Worm (Caenorhabditis elegans) whole organism, mixed stage, embryonic: ENCODE data around the gene nhr-134.

ENCODE experiments used
- M03D4.4 ChIP-seq: sonication (generic microtip); optimal IDR thresholded peaks from 2 replicates; lab custom pipeline; 2017; ENCODE audit warnings: mild to moderate bottlenecking, missing genetic modification characterization, missing compliant biosample characterization
- blmp-1 ChIP-seq: fragments of 150-350 bp; optimal IDR thresholded peaks from 2 replicates; lab custom pipeline; 2014; ENCODE audit warnings: missing biosample characterization, missing genetic modification characterization
- ceh-39 ChIP-seq: fragments of 150-350 bp; optimal IDR thresholded peaks from 2 replicates; lab custom pipeline; 2014; ENCODE audit warnings: missing biosample characterization, missing genetic modification characterization
- ceh-43 ChIP-seq: fragments of 200-800 bp; sonication (Bioruptor generic); optimal IDR thresholded peaks from 2 replicates; lab custom pipeline; 2018; ENCODE audit warnings: mild to moderate bottlenecking, missing genetic modification characterization, moderate library complexity, missing compliant biosample characterization
- ceh-83 ChIP-seq: fragments of 200-800 bp; sonication (Bioruptor generic); optimal IDR thresholded peaks from 2 replicates; lab custom pipeline; 2018; ENCODE audit warnings: mild to moderate bottlenecking, missing genetic modification characterization, missing compliant biosample characterization
- ces-1 ChIP-seq: fragments of 150-350 bp; optimal IDR thresholded peaks from 2 replicates; lab custom pipeline; 2014; ENCODE audit warnings: missing biosample characterization, missing genetic modification reagents, missing genetic modification characterization
- cnd-1 ChIP-seq: fragments of 200-800 bp; sonication (Bioruptor generic); optimal IDR thresholded peaks from 2 replicates; lab custom pipeline; 2018; ENCODE audit warnings: mild to moderate bottlenecking, missing genetic modification characterization, missing compliant biosample characterization
- drap-1 ChIP-seq: fragments of 200-800 bp; sonication (Bioruptor generic); optimal IDR thresholded peaks from 3 replicates; lab custom pipeline; 2018; ENCODE audit warnings: mild to moderate bottlenecking, missing genetic modification characterization, missing compliant biosample characterization
- elt-1 ChIP-seq: sonication (generic microtip); optimal IDR thresholded peaks from 2 replicates; lab custom pipeline; 2017; ENCODE audit warnings: missing genetic modification characterization, mild to moderate bottlenecking, missing compliant biosample characterization, antibody characterized with exemption, moderate library complexity, borderline replicate concordance; ENCODE audit not compliant: insufficient read depth
- elt-3 ChIP-seq: fragments of 150-350 bp; optimal IDR thresholded peaks from 2 replicates; lab custom pipeline; 2014; ENCODE audit warnings: missing biosample characterization, missing genetic modification characterization
- flh-1 ChIP-seq: fragments of 200-800 bp; sonication (Bioruptor generic); optimal IDR thresholded peaks from 2 replicates; lab custom pipeline; 2018; ENCODE audit warnings: mild to moderate bottlenecking, missing genetic modification characterization, moderate library complexity, missing compliant biosample characterization
- lin-13 ChIP-seq: fragments of 150-350 bp; optimal IDR thresholded peaks from 2 replicates; lab custom pipeline; 2014; ENCODE audit warnings: missing biosample characterization, missing genetic modification characterization
- lin-32 ChIP-seq: fragments of 200-800 bp; sonication (Bioruptor generic); optimal IDR thresholded peaks from 2 replicates; lab custom pipeline; 2018; ENCODE audit warnings: mild to moderate bottlenecking, missing genetic modification characterization, missing compliant biosample characterization
- lsy-2 ChIP-seq: fragments of 150-350 bp; optimal IDR thresholded peaks from 2 replicates; lab custom pipeline; 2014; ENCODE audit warnings: missing biosample characterization, missing genetic modification characterization
- mab-5 ChIP-seq: fragments of 150-350 bp; optimal IDR thresholded peaks from 2 replicates; lab custom pipeline; 2014; ENCODE audit warnings: missing biosample characterization, missing genetic modification characterization
- mep-1 ChIP-seq: fragments of 150-350 bp; optimal IDR thresholded peaks from 2 replicates; lab custom pipeline; 2017; ENCODE audit warnings: missing biosample characterization, missing genetic modification reagents, missing genetic modification characterization, inconsistent platforms
- mls-2 ChIP-seq: sonication (generic microtip); optimal IDR thresholded peaks from 2 replicates; lab custom pipeline; 2016; ENCODE audit warnings: mild to moderate bottlenecking, missing genetic modification characterization, moderate library complexity, missing compliant biosample characterization
- nhr-12 ChIP-seq: fragments of 150-350 bp; optimal IDR thresholded peaks from 2 replicates; lab custom pipeline; 2014; ENCODE audit warnings: missing biosample characterization, missing genetic modification characterization
- nhr-2 ChIP-seq: fragments of 150-350 bp; optimal IDR thresholded peaks from 2 replicates; lab custom pipeline; 2014; ENCODE audit warnings: missing biosample characterization, missing genetic modification characterization
- nhr-237 ChIP-seq: fragments of 150-350 bp; optimal IDR thresholded peaks from 2 replicates; lab custom pipeline; 2014; ENCODE audit warnings: missing biosample characterization, missing genetic modification characterization
- nhr-28 ChIP-seq: fragments of 150-350 bp; optimal IDR thresholded peaks from 2 replicates; lab custom pipeline; 2014; ENCODE audit warnings: missing biosample characterization, missing genetic modification characterization
- nhr-76 ChIP-seq: sonication (generic microtip); optimal IDR thresholded peaks from 2 replicates; lab custom pipeline; 2017; ENCODE audit warnings: missing biosample characterization, missing genetic modification characterization
- pha-4 ChIP-seq: fragments of 150-350 bp; optimal IDR thresholded peaks from 2 replicates; lab custom pipeline; 2018; ENCODE audit warnings: missing biosample characterization, missing genetic modification reagents, missing genetic modification characterization
- sem-2 ChIP-seq: fragments of 200-800 bp; sonication (Bioruptor generic); optimal IDR thresholded peaks from 2 replicates; lab custom pipeline; 2018; ENCODE audit warnings: mild to moderate bottlenecking, missing genetic modification characterization, missing compliant biosample characterization
- snpc-4 ChIP-seq: fragments of 150-350 bp; optimal IDR thresholded peaks from 2 replicates; lab custom pipeline; 2014; ENCODE audit warnings: missing biosample characterization, missing genetic modification characterization
- sptf-1 ChIP-seq: sonication (generic microtip); optimal IDR thresholded peaks from 2 replicates; lab custom pipeline; 2017; ENCODE audit warnings: mild to moderate bottlenecking, missing genetic modification characterization, moderate library complexity, missing compliant biosample characterization
- unc-120 ChIP-seq: sonication (generic microtip); optimal IDR thresholded peaks from 2 replicates; lab custom pipeline; 2017; ENCODE audit warnings: missing genetic modification characterization, missing compliant biosample characterization; ENCODE audit not compliant: poor library complexity, severe bottlenecking
- unc-39 ChIP-seq: fragments of 150-350 bp; optimal IDR thresholded peaks from 2 replicates; lab custom pipeline; 2014; ENCODE audit warnings: missing biosample characterization, missing genetic modification characterization
- unc-62 ChIP-seq: fragments of 150-350 bp; optimal IDR thresholded peaks from 2 replicates; lab custom pipeline; 2014; ENCODE audit warnings: missing biosample characterization, missing genetic modification reagents, missing genetic modification characterization
- zip-8 ChIP-seq: fragments of 150-350 bp; optimal IDR thresholded peaks from 2 replicates; lab custom pipeline; 2014; ENCODE audit warnings: missing biosample characterization, missing genetic modification characterization
- ztf-11 ChIP-seq: fragments of 150-350 bp; optimal IDR thresholded peaks from 2 replicates; lab custom pipeline; 2014; ENCODE audit warnings: missing biosample characterization, missing genetic modification characterization

Gene nhr-134

ce11 chrV:2230912-2231311 lies at the start of gene nhr-134:
TSS of gene nhr-134 (plus strand) at chrV:2231223.
- no peak for TF ChIP-seq flh-1 (GFP tag; lab: Kevin White, UChicago)
- no peak for TF ChIP-seq unc-39 (tag; lab: Kevin White, UChicago)
- no peak for TF ChIP-seq ceh-43 (GFP tag; lab: Kevin White, UChicago)
- no peak for TF ChIP-seq lsy-2 (tag; lab: Kevin White, UChicago)
- no peak for TF ChIP-seq unc-120 (tag; lab: Kevin White, UChicago)
- TF ChIP-seq lin-13 (tag; lab: Kevin White, UChicago) = no peak
- no peak for TF ChIP-seq sem-2
- TF ChIP-seq M03D4.4 (tag; lab: Kevin White, UChicago) = no peak
- no peak for TF ChIP-seq nhr-76 (tag; lab: Kevin White, UChicago)
- no peak for TF ChIP-seq zip-8 (tag; lab: Kevin White, UChicago)
- TF ChIP-seq elt-1 (tag; lab: Kevin White, UChicago) = no peak

- no peak for TF ChIP-seq nhr-76 (tag; lab: Kevin White, UChicago)
- no peak for TF ChIP-seq blmp-1
- TF ChIP-seq snpc-4 (tag; lab: Kevin White, UChicago) = no peak
- no peak for TF ChIP-seq lsy-2 (tag; lab: Kevin White, UChicago)
- no peak for TF ChIP-seq drap-1
- TF ChIP-seq unc-120 (tag; lab: Kevin White, UChicago) = no peak
- TF ChIP-seq ztf-11 = no peak
- TF ChIP-seq nhr-12 (tag; lab: Kevin White, UChicago) = no peak
- TF ChIP-seq cnd-1 = no peak
- no peak for TF ChIP-seq sptf-1 (tag; lab: Kevin White, UChicago)
- no peak for TF ChIP-seq elt-3
- no peak for TF ChIP-seq mab-5
- no peak for TF ChIP-seq lin-13 (tag; lab: Kevin White, UChicago)
- no peak for TF ChIP-seq lin-32 (GFP tag; lab: Kevin White, UChicago)
- TF ChIP-seq nhr-2 (tag; lab: Kevin White, UChicago) = no peak
- TF ChIP-seq ceh-39 = no peak
- TF ChIP-seq mls-2 (tag; lab: Kevin White, UChicago) = no peak
Measured at ce11 chrV:2181738-2182137, 49.3 kb upstream of the nhr-134 start, which contains the start of gene srbc-16. TSS of gene srbc-16 (plus strand) at chrV:2182038.

ce11 chrV:2183162-2183561 lies 47.9 kb upstream of the nhr-134 start, which contains the start of gene cyp-33C2:
TSS of gene cyp-33C2 (plus strand) at chrV:2183488.
- TF ChIP-seq ceh-83 = no peak

- TF ChIP-seq unc-120 (tag; lab: Kevin White, UChicago) (no peak), lin-32 (GFP tag; lab: Kevin White, UChicago) (no peak), nhr-76 (tag; lab: Kevin White, UChicago) (no peak), nhr-237 (no peak), nhr-28 (no peak), sem-2 (no peak), nhr-12 (tag; lab: Kevin White, UChicago) (no peak), flh-1 (GFP tag; lab: Kevin White, UChicago) (no peak), ces-1 (GFP tag; lab: Kevin White, UChicago) (no peak), unc-62 (GFP tag; lab: Kevin White, UChicago) (no peak), pha-4 (no peak), nhr-2 (tag; lab: Kevin White, UChicago) (no peak), blmp-1 (no peak)
Measured at ce11 chrV:2185486-2185885, 45.5 kb upstream of the nhr-134 start.

- no peak for TF ChIP-seq lsy-2 (tag; lab: Kevin White, UChicago)
- no peak for TF ChIP-seq nhr-237
- TF ChIP-seq, all 35 proteins: peak for 0
Measured at ce11 chrV:2187864-2188345, 43.1 kb upstream of the nhr-134 start, which contains the start of gene Y5H2B.3. TSS of gene Y5H2B.3 (plus strand) at chrV:2188295.

- TF ChIP-seq nhr-12 (tag; lab: Kevin White, UChicago) (no peak), unc-62 (GFP tag; lab: Kevin White, UChicago) (no peak), mep-1 (tag; lab: Kevin White, UChicago) (no peak), M03D4.4 (tag; lab: Kevin White, UChicago) (no peak), zip-8 (tag; lab: Kevin White, UChicago) (no peak), drap-1 (no peak), lsy-2 (tag; lab: Kevin White, UChicago) (no peak), ceh-83 (no peak), flh-1 (GFP tag; lab: Kevin White, UChicago) (no peak), unc-120 (tag; lab: Kevin White, UChicago) (no peak), snpc-4 (tag; lab: Kevin White, UChicago) (no peak), pha-4 (no peak), ztf-11 (no peak), nhr-2 (tag; lab: Kevin White, UChicago) (no peak), nhr-76 (tag; lab: Kevin White, UChicago) (no peak), sptf-1 (tag; lab: Kevin White, UChicago) (no peak), ceh-39 (no peak), ces-1 (GFP tag; lab: Kevin White, UChicago) (no peak)
Measured at ce11 chrV:2190383-2190782, 40.6 kb upstream of the nhr-134 start.
